Worm (Caenorhabditis elegans) whole organism, young adult: Measurements from ENCODE around the gene ZK1073.2.

Experiments
- F52B5.7 ChIP-seq: sonication (generic microtip); optimal IDR thresholded peaks from 2 replicates; lab custom pipeline; 2016; ENCODE audit warnings: mild to moderate bottlenecking, missing genetic modification characterization, missing compliant biosample characterization
- K12H6.12 ChIP-seq: fragments of 200-800 bp; sonication (Bioruptor generic); optimal IDR thresholded peaks from 2 replicates; lab custom pipeline; 2018; ENCODE audit warnings: mild to moderate bottlenecking, missing genetic modification characterization, missing compliant biosample characterization
- aptf-2 ChIP-seq: fragments of 200-800 bp; sonication (Bioruptor generic); conservative IDR thresholded peaks from 2 replicates; pipeline ENCODE4 v1.3.6; 2022; ENCODE audit warnings: missing genetic modification reagents, missing genetic modification characterization, missing compliant biosample characterization
- ceh-100 ChIP-seq: fragments of 200-800 bp; sonication (Bioruptor generic); IDR thresholded peaks from 2 replicates; pipeline ENCODE4 v1.3.6; 2022; ENCODE audit warnings: missing genetic modification reagents, missing genetic modification characterization, missing compliant biosample characterization
- hlh-12 ChIP-seq: sonication (generic microtip); optimal IDR thresholded peaks from 2 replicates; lab custom pipeline; 2016; ENCODE audit warnings: missing genetic modification characterization, missing compliant biosample characterization
- let-607 ChIP-seq, 2 experiments: fragments of 200-800 bp in 1 of 2; sonication (Bioruptor generic) in 1 of 2; sonication (generic microtip) in 1 of 2; optimal IDR thresholded peaks; 2 replicates each; lab custom pipeline; 2016 to 2018; ENCODE audit warnings: mild to moderate bottlenecking in 2 of 2, missing compliant biosample characterization in 2 of 2, missing genetic modification characterization in 2 of 2, moderate library complexity in 2 of 2, missing genotype in 1 of 2
- nfya-1 ChIP-seq: sonication (generic microtip); optimal IDR thresholded peaks from 2 replicates; lab custom pipeline; 2017; ENCODE audit warnings: antibody characterized with exemption, missing compliant biosample characterization, missing genetic modification characterization, borderline replicate concordance; ENCODE audit not compliant: insufficient read depth
- nfya-2 ChIP-seq: fragments of 200-800 bp; sonication (Bioruptor generic); IDR thresholded peaks from 2 replicates; pipeline ENCODE4 v1.3.6; 2022; ENCODE audit warnings: missing genetic modification reagents, missing genetic modification characterization, missing compliant biosample characterization
- nhr-120 ChIP-seq: fragments of 200-800 bp; sonication (Bioruptor generic); IDR thresholded peaks from 2 replicates; pipeline ENCODE4 v1.3.6; 2022; ENCODE audit warnings: missing genetic modification characterization, missing compliant biosample characterization
- snpc-1.1 ChIP-seq: sonication (generic microtip); optimal IDR thresholded peaks from 2 replicates; lab custom pipeline; 2017; ENCODE audit warnings: missing genetic modification characterization, mild to moderate bottlenecking, missing compliant biosample characterization, antibody characterized with exemption, moderate library complexity, missing genotype, missing genetic modification reagents; ENCODE audit not compliant: insufficient read depth
- snpc-1.3 ChIP-seq: sonication (generic microtip); optimal IDR thresholded peaks from 2 replicates; lab custom pipeline; 2017; ENCODE audit warnings: missing genetic modification characterization, mild to moderate bottlenecking, missing compliant biosample characterization, antibody characterized with exemption, moderate library complexity, missing genotype, missing genetic modification reagents; ENCODE audit not compliant: insufficient read depth
- tbp1 ChIP-seq: fragments of 200-800 bp; sonication (Bioruptor generic); optimal IDR thresholded peaks from 2 replicates; lab custom pipeline; 2018; ENCODE audit warnings: mild to moderate bottlenecking, missing genetic modification characterization, missing compliant biosample characterization
- unc-130 ChIP-seq: sonication (generic microtip); optimal IDR thresholded peaks from 2 replicates; lab custom pipeline; 2016; ENCODE audit warnings: missing genetic modification reagents, missing genetic modification characterization, missing compliant biosample characterization
- unc-62 ChIP-seq: fragments of 150-350 bp; optimal IDR thresholded peaks from 2 replicates; lab custom pipeline; 2014; ENCODE audit warnings: missing biosample characterization, missing genetic modification reagents, missing genetic modification characterization

ce11 chrX:16103396-16103795 lies at the start of gene ZK1073.2:
- TF ChIP-seq nhr-120 (GFP tag; lab: Robert Waterston, UW): no peak
- no peak for TF ChIP-seq snpc-1.1 (tag; lab: Kevin White, UChicago)
- no peak for TF ChIP-seq tbp1 (GFP tag; lab: Kevin White, UChicago)
- TF ChIP-seq nfya-1: no peak
- no peak for TF ChIP-seq unc-62 (GFP tag; lab: Kevin White, UChicago)
- no peak for TF ChIP-seq snpc-1.3
- TF ChIP-seq let-607 (tag; optimal IDR thresholded peaks at IDR 0.05; lab: Kevin White, UChicago): no peak
- TF ChIP-seq F52B5.7 (tag; lab: Kevin White, UChicago): no peak
- no peak for TF ChIP-seq unc-130 (GFP tag; lab: Kevin White, UChicago)
- TF ChIP-seq hlh-12 (tag; lab: Kevin White, UChicago): no peak
- no peak for TF ChIP-seq ceh-100 (GFP tag; lab: Robert Waterston, UW)
- TF ChIP-seq aptf-2 (GFP tag; lab: Robert Waterston, UW): no peak
- no peak for TF ChIP-seq K12H6.12 (tag; lab: Kevin White, UChicago)
- TF ChIP-seq nfya-2 (GFP tag; lab: Robert Waterston, UW): no peak
